Worm (Caenorhabditis elegans) whole organism, L4/young adult: Measurements from ENCODE around the gene sodh-2.

ENCODE experiments used
- W03F9.2 ChIP-seq: fragments of 150-350 bp; optimal IDR thresholded peaks from 2 replicates; lab custom pipeline; 2014; ENCODE audit warnings: missing biosample characterization, missing genetic modification characterization
- dao-5 ChIP-seq: sonication (generic microtip); optimal IDR thresholded peaks from 2 replicates; lab custom pipeline; 2016; ENCODE audit warnings: missing genotype, missing genetic modification characterization, moderate library complexity, missing compliant biosample characterization

DNA sequence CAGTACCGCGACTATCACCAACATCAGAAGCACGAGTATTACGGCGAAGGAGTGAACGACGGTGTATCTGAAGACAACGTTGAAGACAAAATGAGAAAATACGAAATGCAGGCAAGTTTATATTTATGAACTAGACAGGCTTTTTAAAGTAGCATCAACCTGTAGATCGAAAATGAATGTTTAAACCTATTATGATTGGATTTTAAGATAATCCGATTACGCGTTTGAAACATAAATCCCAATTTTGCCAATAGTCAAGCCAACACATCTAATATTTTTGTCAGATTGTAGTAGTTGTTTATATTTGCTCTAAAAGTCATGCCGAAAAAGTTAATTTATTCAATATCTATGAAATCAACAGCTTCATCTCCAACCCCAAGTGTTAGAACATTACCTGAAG is 10.2 kb upstream of the sodh-2 start:
- TF ChIP-seq dao-5 (tag; lab: Kevin White, UChicago) (no peak), W03F9.2 (tag; lab: Kevin White, UChicago) (no peak)
